Fruit fly (Drosophila melanogaster) whole organism, wandering third instar larva: ENCODE data around the gene CG6839.

Source experiments
- Abd-B ChIP-seq: fragments of >200 bp; optimal IDR thresholded peaks from 2 replicates; lab custom pipeline; 2017; ENCODE audit warnings: missing biosample characterization, missing genetic modification characterization
- CG32264 ChIP-seq: fragments of 200-800 bp; sonication (Bioruptor generic); optimal IDR thresholded peaks from 2 replicates; lab custom pipeline; 2016; ENCODE audit warnings: missing biosample characterization, missing genetic modification characterization
- CG9705 ChIP-seq: fragments of 200-800 bp; sonication (Bioruptor generic); optimal IDR thresholded peaks from 2 replicates; lab custom pipeline; 2018; ENCODE audit warnings: missing biosample characterization, mild to moderate bottlenecking, missing genetic modification characterization
- CrebA ChIP-seq: fragments of 200-800 bp; sonication (Bioruptor generic); optimal IDR thresholded peaks from 2 replicates; lab custom pipeline; 2016; ENCODE audit warnings: missing biosample characterization, mild to moderate bottlenecking, missing genetic modification characterization, borderline replicate concordance
- Dfd ChIP-seq: fragments of >200 bp; optimal IDR thresholded peaks from 2 replicates; lab custom pipeline; 2017; ENCODE audit warnings: missing biosample characterization, missing genetic modification characterization
- Dif ChIP-seq: fragments of 200-275, 200-300 bp; sonication (Bioruptor generic); optimal IDR thresholded peaks from 2 replicates; lab custom pipeline; 2018; ENCODE audit warnings: missing biosample characterization, missing genetic modification characterization; ENCODE audit not compliant: partially characterized antibody
- GATAd ChIP-seq: sonication (Bioruptor generic); optimal IDR thresholded peaks from 2 replicates; lab custom pipeline; 2016; ENCODE audit warnings: missing biosample characterization, missing genetic modification characterization
- HLH106 ChIP-seq: fragments of 200-800 bp; optimal IDR thresholded peaks from 3 replicates; lab custom pipeline; 2019; ENCODE audit warnings: missing biosample characterization, mild to moderate bottlenecking, missing genetic modification characterization, moderate library complexity
- Hnf4 ChIP-seq: fragments of 200-800 bp; sonication (Bioruptor generic); optimal IDR thresholded peaks from 2 replicates; lab custom pipeline; 2016; ENCODE audit warnings: missing biosample characterization, mild to moderate bottlenecking, missing genetic modification characterization
- Hr78 ChIP-seq: fragments of >200 bp; optimal IDR thresholded peaks from 2 replicates; lab custom pipeline; 2017; ENCODE audit warnings: missing biosample characterization, missing genetic modification characterization
- Hr83 ChIP-seq: fragments of 200-300 bp; sonication (Bioruptor generic); optimal IDR thresholded peaks from 2 replicates; lab custom pipeline; 2016; ENCODE audit warnings: missing biosample characterization, mild to moderate bottlenecking, missing genetic modification characterization, moderate library complexity; ENCODE audit not compliant: poor library complexity, severe bottlenecking
- Jra ChIP-seq: sonication (Bioruptor generic); optimal IDR thresholded peaks from 2 replicates; lab custom pipeline; 2016; ENCODE audit warnings: missing biosample characterization, missing genetic modification characterization
- Mio ChIP-seq: sonication (Bioruptor generic); optimal IDR thresholded peaks from 2 replicates; lab custom pipeline; 2016; ENCODE audit warnings: missing biosample characterization, missing genetic modification characterization
- Myc ChIP-seq: fragments of >200 bp; optimal IDR thresholded peaks from 2 replicates; lab custom pipeline; 2017
- N ChIP-seq: fragments of >200 bp; optimal IDR thresholded peaks from 2 replicates; lab custom pipeline; 2018; ENCODE audit warnings: missing biosample characterization, missing external identifiers, missing genetic modification characterization
- OdsH ChIP-seq: fragments of 200-800 bp; sonication (Bioruptor generic); optimal IDR thresholded peaks from 2 replicates; lab custom pipeline; 2016; ENCODE audit warnings: missing biosample characterization, mild to moderate bottlenecking, missing genetic modification characterization
- Rel ChIP-seq, 2 experiments: fragments of 200-800 bp; sonication (Bioruptor generic) in 1 of 2; optimal IDR thresholded peaks; 2 replicates in 1 of 2; 3 replicates in 1 of 2; lab custom pipeline; 2016 to 2019; ENCODE audit warnings: mild to moderate bottlenecking in 2 of 2, missing biosample characterization in 2 of 2, missing genetic modification characterization in 2 of 2, moderate library complexity in 1 of 2
- Sp1 ChIP-seq: fragments of 200-800 bp; sonication (Bioruptor generic); optimal IDR thresholded peaks from 3 replicates; lab custom pipeline; 2019; ENCODE audit warnings: missing biosample characterization, mild to moderate bottlenecking, missing genetic modification characterization, moderate library complexity
- Vsx2 ChIP-seq: fragments of 200-300, 225-300 bp; sonication (Bioruptor generic); optimal IDR thresholded peaks from 2 replicates; lab custom pipeline; 2018; ENCODE audit warnings: missing biosample characterization, missing genetic modification characterization; ENCODE audit not compliant: partially characterized antibody
- br ChIP-seq: fragments of 200-800 bp; sonication (Bioruptor generic); optimal IDR thresholded peaks from 2 replicates; lab custom pipeline; 2016; ENCODE audit warnings: missing biosample characterization, missing genetic modification characterization
- brk ChIP-seq: fragments of 200-800 bp; sonication (Bioruptor generic); optimal IDR thresholded peaks from 2 replicates; lab custom pipeline; 2016; ENCODE audit warnings: missing biosample characterization, mild to moderate bottlenecking, missing genetic modification characterization
- dl ChIP-seq, 2 experiments: fragments of 175-275, 200-275 bp in 1 of 2; fragments of 200-275 bp in 1 of 2; sonication (Bioruptor generic); optimal IDR thresholded peaks; lab custom pipeline; 2018; ENCODE audit warnings: mild to moderate bottlenecking in 2 of 2, missing biosample characterization in 2 of 2, missing genetic modification characterization in 2 of 2, moderate library complexity in 2 of 2; ENCODE audit not compliant: partially characterized antibody in 2 of 2, insufficient read depth in 1 of 2
- dmrt93B ChIP-seq: fragments of 200-800 bp; sonication (Bioruptor generic); optimal IDR thresholded peaks from 2 replicates; lab custom pipeline; 2018; ENCODE audit warnings: missing biosample characterization, mild to moderate bottlenecking, missing genetic modification characterization
- dsf ChIP-seq: sonication (Bioruptor generic); optimal IDR thresholded peaks from 2 replicates; lab custom pipeline; 2016; ENCODE audit warnings: missing biosample characterization, missing genetic modification characterization, borderline replicate concordance
- ey ChIP-seq: fragments of 200-800 bp; sonication (Bioruptor generic); optimal IDR thresholded peaks from 2 replicates; lab custom pipeline; 2016; ENCODE audit warnings: missing biosample characterization, missing genetic modification characterization
- foxo ChIP-seq, 2 experiments: fragments of 200-800 bp; sonication (Bioruptor generic); optimal IDR thresholded peaks; 2 replicates in 1 of 2; 3 replicates in 1 of 2; lab custom pipeline; 2016 to 2017; ENCODE audit warnings: missing biosample characterization in 2 of 2, missing genetic modification characterization in 2 of 2
- fru ChIP-seq: fragments of 200-800 bp; sonication (Bioruptor generic); optimal IDR thresholded peaks from 3 replicates; lab custom pipeline; 2016; ENCODE audit warnings: missing biosample characterization, mild to moderate bottlenecking, missing genetic modification characterization
- h ChIP-seq: fragments of 200-800 bp; sonication (Bioruptor generic); optimal IDR thresholded peaks from 3 replicates; lab custom pipeline; 2016; ENCODE audit warnings: missing biosample characterization, mild to moderate bottlenecking, missing genetic modification characterization
- jim ChIP-seq: fragments of 175-275, 200-325 bp; sonication (Bioruptor generic); optimal IDR thresholded peaks from 2 replicates; lab custom pipeline; 2016; ENCODE audit warnings: missing biosample characterization, mild to moderate bottlenecking, missing genetic modification characterization
- lola ChIP-seq: fragments of >200 bp; optimal IDR thresholded peaks from 2 replicates; lab custom pipeline; 2017; ENCODE audit warnings: missing biosample characterization, missing genetic modification characterization
- pan ChIP-seq: fragments of >200 bp; optimal IDR thresholded peaks from 2 replicates; lab custom pipeline; 2017
- psq ChIP-seq: fragments of 200-800 bp; sonication (Bioruptor generic); optimal IDR thresholded peaks from 3 replicates; lab custom pipeline; 2017; ENCODE audit warnings: missing biosample characterization, mild to moderate bottlenecking, missing genetic modification characterization, moderate library complexity
- rgr ChIP-seq: fragments of 200-800 bp; sonication (Bioruptor generic); optimal IDR thresholded peaks from 3 replicates; lab custom pipeline; 2016; ENCODE audit warnings: missing biosample characterization, mild to moderate bottlenecking, missing genetic modification characterization
- sage ChIP-seq: fragments of 200-800 bp; sonication (Bioruptor generic); optimal IDR thresholded peaks from 2 replicates; lab custom pipeline; 2016; ENCODE audit warnings: missing biosample characterization, mild to moderate bottlenecking, missing genetic modification characterization
- sv ChIP-seq: fragments of 200-800 bp; sonication (Bioruptor generic); optimal IDR thresholded peaks from 3 replicates; lab custom pipeline; 2016; ENCODE audit warnings: missing biosample characterization, missing genetic modification characterization
- tai ChIP-seq: sonication (Bioruptor generic); optimal IDR thresholded peaks from 2 replicates; lab custom pipeline; 2016; ENCODE audit warnings: missing biosample characterization, missing genetic modification characterization
- usp ChIP-seq: fragments of >200 bp; optimal IDR thresholded peaks from 2 replicates; lab custom pipeline; 2017; ENCODE audit warnings: missing biosample characterization, missing genetic modification characterization
- woc ChIP-seq: sonication (Bioruptor generic); optimal IDR thresholded peaks from 2 replicates; lab custom pipeline; 2016; ENCODE audit warnings: missing biosample characterization, mild to moderate bottlenecking, missing genetic modification characterization

The CG6839 gene

DNA sequence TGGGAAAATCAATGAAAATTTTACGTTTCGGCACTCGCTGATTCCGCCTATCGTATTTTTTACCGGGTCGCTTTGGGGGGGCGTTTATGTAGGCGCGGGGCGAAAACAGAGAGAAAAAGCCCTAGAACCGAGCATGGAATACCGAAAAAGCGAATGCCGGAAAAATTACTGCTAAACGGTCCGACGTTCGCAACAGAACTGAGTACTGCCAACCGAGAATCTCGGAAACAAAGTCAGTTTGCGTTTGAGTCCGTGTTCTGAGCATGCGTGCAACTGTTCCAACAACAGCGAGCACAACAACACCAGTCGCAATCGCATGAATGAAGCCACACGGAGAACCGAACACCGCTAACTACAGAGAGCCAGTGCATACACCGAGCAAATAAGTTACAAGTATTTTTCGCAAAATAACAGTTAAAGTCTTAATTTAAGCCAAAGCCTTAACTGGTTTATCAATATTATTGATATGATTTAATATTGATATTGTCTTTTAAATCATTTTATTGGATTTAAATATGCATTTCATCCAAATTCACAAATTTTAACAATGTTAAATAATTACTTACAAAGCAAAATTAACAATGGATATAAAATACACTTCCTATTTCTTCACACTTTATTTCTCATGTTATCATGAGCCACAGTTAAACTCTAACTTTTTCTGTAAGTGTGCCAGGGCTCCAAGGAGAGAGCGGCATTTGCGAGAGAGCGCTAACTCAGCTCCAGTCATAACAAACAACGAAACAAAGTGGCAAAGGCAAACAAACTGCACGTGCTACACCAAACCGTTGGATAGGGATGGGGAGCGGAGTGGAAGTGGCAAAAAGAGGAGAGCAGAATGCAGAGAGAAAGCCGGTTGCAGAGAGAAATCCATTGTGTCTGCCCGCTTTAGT, 26.9 kb upstream of the CG6839 start, which contains the start of gene CG3961:
Gene CG3961 (minus strand): TSS at position 201 of the 893 bp plus-strand sequence.
- TF ChIP-seq h (peak; percentile 97), usp (GFP tag; lab: Kevin White, UChicago) (no peak), rgr (GFP tag; lab: Kevin White, UChicago) (peak; percentile 98), Hr78 (no peak), CrebA (GFP tag; lab: Kevin White, UChicago) (peak; percentile 82), CG9705 (peak; percentile 90), OdsH (peak; percentile 99), Dfd (peak; percentile 97), jim (GFP tag; lab: Kevin White, UChicago) (no peak), psq (GFP tag; lab: Kevin White, UChicago) (peak; percentile 98), CG32264 (GFP tag; lab: Kevin White, UChicago) (peak; percentile 67), foxo (GFP tag; optimal IDR thresholded peaks at IDR 0.05; lab: Kevin White, UChicago) (peak in 1 of 2 experiments; percentile 99), sv (GFP tag; lab: Kevin White, UChicago) (peak; percentile 94), GATAd (no peak), sage (GFP tag; lab: Kevin White, UChicago) (peak; percentile 89), Abd-B (no peak), Vsx2 (GFP tag; lab: Kevin White, UChicago) (no peak), Jra (GFP tag; lab: Kevin White, UChicago) (peak; percentile 84), woc (GFP tag; lab: Kevin White, UChicago) (peak; percentile 90), lola (GFP tag; lab: Kevin White, UChicago) (no peak), Mio (GFP tag; lab: Kevin White, UChicago) (peak; percentile 61), Dif (peak; percentile 93), dsf (GFP tag; lab: Kevin White, UChicago) (peak; percentile 88), Rel (GFP tag; optimal IDR thresholded peaks at IDR 0.05; lab: Kevin White, UChicago) (peak; percentile 86), Rel (tag; optimal IDR thresholded peaks at IDR 0.05; lab: Kevin White, UChicago) (peak; percentile 82), dmrt93B (GFP tag; lab: Kevin White, UChicago) (peak; percentile 93), br (GFP tag; lab: Kevin White, UChicago) (peak; percentile 95), dl (GFP tag; optimal IDR thresholded peaks at IDR 0.05; lab: Kevin White, UChicago; ENCODE audit: insufficient read depth in 1 of 2, partially characterized antibody in 2 of 2) (peak; percentile 89 to 90), tai (GFP tag; lab: Kevin White, UChicago) (peak; percentile 89), N (GFP tag; lab: Kevin White, UChicago) (no peak), pan (lab: Kevin White, UChicago) (no peak), fru (peak; percentile 97), Hr83 (GFP tag; lab: Kevin White, UChicago) (peak; percentile 34), ey (GFP tag; lab: Kevin White, UChicago) (peak; percentile 95), HLH106 (tag; lab: Kevin White, UChicago) (peak; percentile 99), Sp1 (GFP tag; lab: Kevin White, UChicago) (peak; percentile 99), brk (GFP tag; lab: Kevin White, UChicago) (peak; percentile 96), Myc (lab: Kevin White, UChicago) (no peak), Hnf4 (GFP tag; lab: Kevin White, UChicago) (peak; percentile 91)

DNA sequence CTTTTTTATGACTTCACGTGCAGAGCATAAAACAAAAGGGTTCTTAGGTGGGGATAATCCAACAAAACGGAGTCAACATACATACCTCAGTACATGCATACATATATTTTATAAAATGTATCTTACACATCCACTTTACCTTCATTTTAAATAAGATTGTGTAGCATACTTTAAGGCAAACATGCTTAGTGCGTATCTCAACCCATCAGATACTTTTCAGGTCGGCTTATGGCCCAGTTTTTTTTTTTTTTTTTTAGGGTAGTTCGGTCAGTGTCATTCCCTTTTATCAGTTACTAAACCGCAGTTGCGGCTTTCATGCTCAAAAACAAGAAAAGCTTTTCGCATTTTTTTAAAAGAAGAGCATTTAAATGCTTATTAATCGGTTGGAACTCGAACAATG, 25.4 kb upstream of the CG6839 start, which contains the start of gene NijB:
Gene NijB (plus strand): TSS at position 398 of the 400 bp plus-strand sequence.
- TF ChIP-seq dmrt93B (GFP tag; lab: Kevin White, UChicago) = no peak
- no peak for TF ChIP-seq CG9705
- TF ChIP-seq pan (lab: Kevin White, UChicago) = no peak
- no peak for TF ChIP-seq Hnf4 (GFP tag; lab: Kevin White, UChicago)
- TF ChIP-seq Dif = peak; percentile 6
- no peak for TF ChIP-seq h
- TF ChIP-seq usp (GFP tag; lab: Kevin White, UChicago) = no peak
- TF ChIP-seq sv (GFP tag; lab: Kevin White, UChicago) = no peak
- no peak for TF ChIP-seq GATAd
- TF ChIP-seq fru = no peak
- no peak for TF ChIP-seq Dfd
- TF ChIP-seq Hr78 = no peak
- no peak for TF ChIP-seq Mio (GFP tag; lab: Kevin White, UChicago)
- no peak for TF ChIP-seq N (GFP tag; lab: Kevin White, UChicago)
- no peak for TF ChIP-seq dl (GFP tag; optimal IDR thresholded peaks at IDR 0.05; lab: Kevin White, UChicago; ENCODE audit: insufficient read depth in 1 of 2, partially characterized antibody in 2 of 2)
- TF ChIP-seq Rel (GFP tag; optimal IDR thresholded peaks at IDR 0.05; lab: Kevin White, UChicago) = no peak
- TF ChIP-seq Rel (tag; optimal IDR thresholded peaks at IDR 0.05; lab: Kevin White, UChicago) = peak; percentile 69
- no peak for TF ChIP-seq rgr (GFP tag; lab: Kevin White, UChicago)
- no peak for TF ChIP-seq Sp1 (GFP tag; lab: Kevin White, UChicago)
- TF ChIP-seq Jra (GFP tag; lab: Kevin White, UChicago) = no peak
- no peak for TF ChIP-seq CrebA (GFP tag; lab: Kevin White, UChicago)
- TF ChIP-seq dsf (GFP tag; lab: Kevin White, UChicago) = no peak
- TF ChIP-seq tai (GFP tag; lab: Kevin White, UChicago) = peak; percentile 27
- no peak for TF ChIP-seq ey (GFP tag; lab: Kevin White, UChicago)
- peak; percentile 69 for TF ChIP-seq Myc (lab: Kevin White, UChicago)
- TF ChIP-seq HLH106 (tag; lab: Kevin White, UChicago) = no peak
- TF ChIP-seq OdsH = no peak
- no peak for TF ChIP-seq Hr83 (GFP tag; lab: Kevin White, UChicago)
- TF ChIP-seq br (GFP tag; lab: Kevin White, UChicago) = no peak
- TF ChIP-seq Abd-B = no peak
- no peak for TF ChIP-seq woc (GFP tag; lab: Kevin White, UChicago)
- TF ChIP-seq sage (GFP tag; lab: Kevin White, UChicago) = peak; percentile 5
- TF ChIP-seq jim (GFP tag; lab: Kevin White, UChicago) = peak; percentile 19
- no peak for TF ChIP-seq lola (GFP tag; lab: Kevin White, UChicago)
- TF ChIP-seq, all 38 proteins: peak for 6
